Fruit fly (Drosophila melanogaster) whole organism, adult: ENCODE measurements around the gene fz2.

Source experiments
- CG11617 ChIP-seq: fragments of 200-800 bp; sonication (Bioruptor generic); optimal IDR thresholded peaks from 2 replicates; lab custom pipeline; 2017; ENCODE audit warnings: mild to moderate bottlenecking, missing biosample characterization, missing genetic modification reagents, missing genetic modification characterization
- CG12768 ChIP-seq: fragments of 200-800 bp; sonication (Bioruptor generic); optimal IDR thresholded peaks from 2 replicates; lab custom pipeline; 2017; ENCODE audit warnings: missing biosample characterization, missing genetic modification characterization, mild to moderate bottlenecking, moderate library complexity, missing genetic modification reagents
- CG14711 ChIP-seq: fragments of 200-800 bp; sonication (Bioruptor generic); optimal IDR thresholded peaks from 2 replicates; lab custom pipeline; 2018; ENCODE audit warnings: missing biosample characterization, mild to moderate bottlenecking, missing genetic modification characterization, moderate library complexity
- CG1620 ChIP-seq: fragments of 200-800 bp; sonication (Bioruptor generic); optimal IDR thresholded peaks from 2 replicates; lab custom pipeline; 2016; ENCODE audit warnings: missing biosample characterization, missing genetic modification characterization
- CG33017 ChIP-seq: fragments of 200-800 bp; sonication (Bioruptor generic); optimal IDR thresholded peaks from 2 replicates; lab custom pipeline; 2018; ENCODE audit warnings: missing biosample characterization, mild to moderate bottlenecking, missing genetic modification characterization, moderate library complexity
- CG5204 ChIP-seq: fragments of 200-800 bp; sonication (Bioruptor generic); optimal IDR thresholded peaks from 2 replicates; lab custom pipeline; 2016; ENCODE audit warnings: missing biosample characterization, missing genetic modification characterization
- CG7045 ChIP-seq: fragments of 200-800 bp; sonication (Bioruptor generic); optimal IDR thresholded peaks from 2 replicates; lab custom pipeline; 2017; ENCODE audit warnings: missing biosample characterization, mild to moderate bottlenecking, missing genetic modification characterization
- CG7101 ChIP-seq: fragments of 200-800 bp; sonication (Bioruptor generic); optimal IDR thresholded peaks from 2 replicates; lab custom pipeline; 2018; ENCODE audit warnings: missing biosample characterization, mild to moderate bottlenecking, missing genetic modification characterization, moderate library complexity
- Clk ChIP-seq: fragments of 200-800 bp; sonication (Bioruptor generic); optimal IDR thresholded peaks from 2 replicates; lab custom pipeline; 2017; ENCODE audit warnings: missing biosample characterization, missing genetic modification characterization
- Crg-1 ChIP-seq: fragments of 200-800 bp; sonication (Bioruptor generic); optimal IDR thresholded peaks from 2 replicates; lab custom pipeline; 2016; ENCODE audit warnings: missing biosample characterization, missing genetic modification characterization
- Hr96 ChIP-seq: fragments of 200-800 bp; sonication (Bioruptor generic); optimal IDR thresholded peaks from 2 replicates; lab custom pipeline; 2016; ENCODE audit warnings: missing biosample characterization, missing genetic modification characterization
- Mnt ChIP-seq: fragments of 200-800 bp; sonication (Bioruptor generic); optimal IDR thresholded peaks from 2 replicates; lab custom pipeline; 2016; ENCODE audit warnings: missing biosample characterization, mild to moderate bottlenecking, missing genetic modification characterization
- bab1 ChIP-seq: fragments of 200-800 bp; sonication (Bioruptor generic); optimal IDR thresholded peaks from 3 replicates; lab custom pipeline; 2019; ENCODE audit warnings: missing biosample characterization, mild to moderate bottlenecking, missing genetic modification characterization, moderate library complexity
- cic ChIP-seq: fragments of 200-800 bp; sonication (Bioruptor generic); optimal IDR thresholded peaks from 2 replicates; lab custom pipeline; 2017; ENCODE audit warnings: missing biosample characterization, mild to moderate bottlenecking, missing genetic modification characterization, moderate library complexity
- cnc ChIP-seq, 2 experiments: fragments of >200 bp; optimal IDR thresholded peaks; 2 replicates each; lab custom pipeline; 2017
- kay ChIP-seq: fragments of 200-800 bp; sonication (Bioruptor generic); peaks from one replicate; lab custom pipeline; 2016; ENCODE audit warnings: missing biosample characterization, missing genetic modification characterization, borderline replicate concordance
- ovo ChIP-seq: fragments of 200-800 bp; sonication (Bioruptor generic); optimal IDR thresholded peaks from 2 replicates; lab custom pipeline; 2016; ENCODE audit warnings: missing biosample characterization, missing genetic modification characterization
- pad ChIP-seq: fragments of 200-800 bp; sonication (Bioruptor generic); optimal IDR thresholded peaks from 3 replicates; lab custom pipeline; 2017; ENCODE audit warnings: missing biosample characterization, missing genetic modification characterization, mild to moderate bottlenecking, moderate library complexity, missing genetic modification reagents
- tj ChIP-seq: fragments of 200-800 bp; sonication (Bioruptor generic); optimal IDR thresholded peaks from 3 replicates; lab custom pipeline; 2017; ENCODE audit warnings: missing biosample characterization, mild to moderate bottlenecking, missing genetic modification characterization, moderate library complexity
- toe ChIP-seq: fragments of 200-800 bp; sonication (Bioruptor generic); optimal IDR thresholded peaks from 2 replicates; lab custom pipeline; 2016; ENCODE audit warnings: missing biosample characterization, missing genetic modification characterization

The fz2 gene

dm6 chr3L:19155111-19155510 is 80.1 kb downstream of the fz2 start:
- TF ChIP-seq tj (GFP tag; lab: Kevin White, UChicago), result no peak
- no peak for TF ChIP-seq toe
- no peak for TF ChIP-seq CG7101
- no peak for TF ChIP-seq Mnt
- no peak for TF ChIP-seq CG5204 (GFP tag; lab: Kevin White, UChicago)
- TF ChIP-seq pad (GFP tag; lab: Kevin White, UChicago), result no peak
- TF ChIP-seq CG11617 (GFP tag; lab: Kevin White, UChicago), result no peak
- TF ChIP-seq CG14711 (tag; lab: Kevin White, UChicago), result no peak
- TF ChIP-seq Crg-1 (GFP tag; lab: Kevin White, UChicago), result no peak
- no peak for TF ChIP-seq Hr96 (GFP tag; lab: Kevin White, UChicago)
- no peak for TF ChIP-seq CG12768 (GFP tag; lab: Kevin White, UChicago)

dm6 chr3L:19151938-19152517 is 83.1 kb downstream of the fz2 start:
- no peak for TF ChIP-seq Clk (GFP tag; lab: Kevin White, UChicago)
- TF ChIP-seq CG33017 (tag; lab: Kevin White, UChicago), result no peak
- no peak for TF ChIP-seq Hr96 (GFP tag; lab: Kevin White, UChicago)
- no peak for TF ChIP-seq bab1 (GFP tag; lab: Kevin White, UChicago)
- TF ChIP-seq CG5204 (GFP tag; lab: Kevin White, UChicago), result no peak
- TF ChIP-seq CG7045 (GFP tag; lab: Kevin White, UChicago), result no peak
- TF ChIP-seq Crg-1 (GFP tag; lab: Kevin White, UChicago), result no peak

- no peak for TF ChIP-seq toe
- no peak for TF ChIP-seq cic (GFP tag; lab: Kevin White, UChicago)
- no peak for TF ChIP-seq Clk (GFP tag; lab: Kevin White, UChicago)
- no peak for TF ChIP-seq ovo (GFP tag; lab: Kevin White, UChicago)
- no peak for TF ChIP-seq CG5204 (GFP tag; lab: Kevin White, UChicago)
- no peak for TF ChIP-seq cnc (optimal IDR thresholded peaks at IDR 0.05; lab: Kevin White, UChicago)
- TF ChIP-seq Mnt, result no peak
- TF ChIP-seq Crg-1 (GFP tag; lab: Kevin White, UChicago), result no peak
- TF ChIP-seq CG7045 (GFP tag; lab: Kevin White, UChicago), result no peak
- TF ChIP-seq CG1620 (GFP tag; lab: Kevin White, UChicago), result no peak
- no peak for TF ChIP-seq pad (GFP tag; lab: Kevin White, UChicago)
- TF ChIP-seq CG33017 (tag; lab: Kevin White, UChicago), result no peak
- TF ChIP-seq CG12768 (GFP tag; lab: Kevin White, UChicago), result no peak
- TF ChIP-seq tj (GFP tag; lab: Kevin White, UChicago), result no peak
- no peak for TF ChIP-seq kay (GFP tag; lab: Kevin White, UChicago)
Measured at dm6 chr3L:19150987-19151386, 84.2 kb downstream of the fz2 start.

dm6 chr3L:19147169-19147568 is 88.0 kb downstream of the fz2 start:
- TF ChIP-seq CG14711 (tag; lab: Kevin White, UChicago), result no peak
- TF ChIP-seq CG7101, result no peak
- no peak for TF ChIP-seq CG7045 (GFP tag; lab: Kevin White, UChicago)
- TF ChIP-seq ovo (GFP tag; lab: Kevin White, UChicago), result no peak
- no peak for TF ChIP-seq pad (GFP tag; lab: Kevin White, UChicago)
- TF ChIP-seq bab1 (GFP tag; lab: Kevin White, UChicago), result no peak
- TF ChIP-seq Crg-1 (GFP tag; lab: Kevin White, UChicago), result no peak
- no peak for TF ChIP-seq CG12768 (GFP tag; lab: Kevin White, UChicago)
- TF ChIP-seq CG1620 (GFP tag; lab: Kevin White, UChicago), result no peak
- TF ChIP-seq CG33017 (tag; lab: Kevin White, UChicago), result no peak
- no peak for TF ChIP-seq Mnt
- TF ChIP-seq cnc (optimal IDR thresholded peaks at IDR 0.05; lab: Kevin White, UChicago), result no peak

- TF ChIP-seq CG1620 (GFP tag; lab: Kevin White, UChicago), result no peak
- no peak for TF ChIP-seq cnc (optimal IDR thresholded peaks at IDR 0.05; lab: Kevin White, UChicago)
- no peak for TF ChIP-seq CG12768 (GFP tag; lab: Kevin White, UChicago)
- TF ChIP-seq ovo (GFP tag; lab: Kevin White, UChicago), result no peak
- TF ChIP-seq toe, result no peak
- TF ChIP-seq Crg-1 (GFP tag; lab: Kevin White, UChicago), result no peak
- TF ChIP-seq bab1 (GFP tag; lab: Kevin White, UChicago), result no peak
- TF ChIP-seq Hr96 (GFP tag; lab: Kevin White, UChicago), result no peak
- no peak for TF ChIP-seq CG7101
- no peak for TF ChIP-seq CG11617 (GFP tag; lab: Kevin White, UChicago)
- no peak for TF ChIP-seq tj (GFP tag; lab: Kevin White, UChicago)
- TF ChIP-seq CG14711 (tag; lab: Kevin White, UChicago), result no peak
- no peak for TF ChIP-seq Mnt
- no peak for TF ChIP-seq Clk (GFP tag; lab: Kevin White, UChicago)
- TF ChIP-seq cic (GFP tag; lab: Kevin White, UChicago), result no peak
- TF ChIP-seq CG5204 (GFP tag; lab: Kevin White, UChicago), result no peak
- no peak for TF ChIP-seq pad (GFP tag; lab: Kevin White, UChicago)
Measured at dm6 chr3L:19143940-19144571, 91.1 kb downstream of the fz2 start.

- no peak for TF ChIP-seq cnc (optimal IDR thresholded peaks at IDR 0.05; lab: Kevin White, UChicago)
- TF ChIP-seq CG5204 (GFP tag; lab: Kevin White, UChicago), result no peak
- TF ChIP-seq Mnt, result no peak
- no peak for TF ChIP-seq ovo (GFP tag; lab: Kevin White, UChicago)
Measured at dm6 chr3L:19142587-19142986, 92.6 kb downstream of the fz2 start.
